Worm (Caenorhabditis elegans): Measurements from ENCODE around the gene fmi-1.

DNA sequence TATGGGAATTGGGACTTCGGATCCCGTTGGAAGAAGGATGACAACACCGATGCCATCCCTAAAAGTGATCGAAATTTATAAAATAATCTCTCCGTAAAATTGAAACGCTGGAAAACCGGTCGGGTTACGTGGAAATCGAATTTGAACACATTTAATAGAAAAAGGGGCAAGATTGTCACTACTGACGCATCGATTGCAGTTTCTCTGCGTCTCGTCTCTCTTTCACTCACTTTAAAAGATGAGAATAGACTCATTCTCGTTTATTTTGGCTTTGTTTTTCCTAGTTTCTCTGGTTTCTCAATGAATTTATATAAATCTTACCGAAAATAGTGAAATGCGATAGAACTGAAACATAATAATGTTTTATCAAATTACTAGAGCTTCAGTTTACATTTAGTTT lies 22.8 kb downstream of the fmi-1 start, which contains the start of gene scyl-1:
- no peak for TF ChIP-seq nhr-12 (tag; optimal IDR thresholded peaks at IDR 0.05)
- peak; percentile 86 for TF ChIP-seq ces-1 (GFP tag; optimal IDR thresholded peaks at IDR 0.05)
- TF ChIP-seq nhr-237 (tag; optimal IDR thresholded peaks at IDR 0.05): peak; percentile 52
- no peak for TF ChIP-seq bed-3 (GFP tag; optimal IDR thresholded peaks at IDR 0.05)

All from whole organism, mixed stage, embryonic.